Worm (Caenorhabditis elegans): ENCODE measurements around the gene rfc-2.

ce11 chrIV:1359125-1359524 lies 12.0 kb downstream of the rfc-2 start, which contains the start of gene col-105:
- TF ChIP-seq him-1 (tag; optimal IDR thresholded peaks at IDR 0.05): no peak
- TF ChIP-seq dao-5 (tag; optimal IDR thresholded peaks at IDR 0.05): no peak
